Worm (Caenorhabditis elegans): ENCODE data around the gene hst-6.

hst-6 gene

ce11 chrX:5249603-5250002 is 25.8 kb upstream of the hst-6 start, which contains the start of gene Y34B4A.10:
TSS of gene Y34B4A.10 (plus strand) at chrX:5249903.
- peak in 1 of 2 experiments; percentile 6 for TF ChIP-seq unc-62 (GFP tag; optimal IDR thresholded peaks at IDR 0.05 in 1 of 2)
- no peak for TF ChIP-seq unc-62 (tag; optimal IDR thresholded peaks at IDR 0.05)
- no peak for TF ChIP-seq dve-1 (tag; optimal IDR thresholded peaks at IDR 0.05; ENCODE audit: insufficient read depth)

DNA sequence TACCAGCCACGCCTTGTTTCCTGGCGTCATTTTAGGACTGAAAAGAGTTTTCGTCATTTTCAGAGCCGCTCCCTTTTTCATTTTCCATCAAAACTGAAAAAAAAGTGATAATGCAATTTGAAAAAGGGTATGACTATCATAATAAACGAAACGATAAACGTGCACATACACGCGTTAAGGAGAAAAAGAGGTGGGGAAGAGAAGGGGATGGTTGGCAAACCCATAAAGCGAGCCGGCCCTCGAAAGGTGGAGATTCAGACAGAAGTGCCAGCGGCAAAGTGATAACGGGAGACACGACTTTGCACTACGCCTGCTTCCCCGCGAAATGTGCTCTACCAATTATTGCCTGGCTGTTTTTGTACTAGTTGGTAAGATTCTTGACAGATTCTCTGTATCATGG is 22.6 kb upstream of the hst-6 start, which contains the start of gene nspg-14:
nspg-14 (plus strand) TSS at position 250 of the 400 bp plus-strand sequence.
- TF ChIP-seq mes-2 (tag; optimal IDR thresholded peaks at IDR 0.05; ENCODE audit: poor library complexity, severe bottlenecking) (peak; percentile 41), spr-1 (tag; optimal IDR thresholded peaks at IDR 0.05) (peak; percentile 31), mdl-1 (tag; optimal IDR thresholded peaks at IDR 0.05) (peak in 1 of 2 experiments; percentile 21), ces-1 (GFP tag; optimal IDR thresholded peaks at IDR 0.05) (no peak), daf-16 (GFP tag; optimal IDR thresholded peaks at IDR 0.05) (no peak), daf-16 (tag; optimal IDR thresholded peaks at IDR 0.05) (peak; percentile 69), nhr-10 (tag; optimal IDR thresholded peaks at IDR 0.05) (no peak), hlh-30 (tag; optimal IDR thresholded peaks at IDR 0.05; ENCODE audit: insufficient read depth) (peak; percentile 2), lin-1 (GFP tag; IDR thresholded peaks at IDR 0.05) (peak; percentile 69; the same call in 1 of the 2 replicates), madf-9 (GFP tag; conservative IDR thresholded peaks at IDR 0.05) (no peak), nhr-28 (tag; optimal IDR thresholded peaks at IDR 0.05) (peak; percentile 73), mep-1 (tag; optimal IDR thresholded peaks at IDR 0.05) (peak; percentile 20), nhr-11 (tag; optimal IDR thresholded peaks at IDR 0.05) (no peak), hlh-11 (tag; optimal IDR thresholded peaks at IDR 0.05) (peak; percentile 75), pqm-1 (tag; optimal IDR thresholded peaks at IDR 0.05) (peak; percentile 83), tra-1 (GFP tag; IDR thresholded peaks at IDR 0.05) (0 out of 2 replicates have a peak, but pooled peaks have one; percentile 12), dve-1 (tag; optimal IDR thresholded peaks at IDR 0.05; ENCODE audit: insufficient read depth) (peak; percentile 33), nhr-42 (GFP tag; IDR thresholded peaks at IDR 0.05) (no peak), dmd-6 (GFP tag; IDR thresholded peaks at IDR 0.05) (peak; percentile 74), mxl-3 (GFP tag; optimal IDR thresholded peaks at IDR 0.05) (peak; percentile 36), php-3 (GFP tag; IDR thresholded peaks at IDR 0.05) (peak; percentile 69)

DNA sequence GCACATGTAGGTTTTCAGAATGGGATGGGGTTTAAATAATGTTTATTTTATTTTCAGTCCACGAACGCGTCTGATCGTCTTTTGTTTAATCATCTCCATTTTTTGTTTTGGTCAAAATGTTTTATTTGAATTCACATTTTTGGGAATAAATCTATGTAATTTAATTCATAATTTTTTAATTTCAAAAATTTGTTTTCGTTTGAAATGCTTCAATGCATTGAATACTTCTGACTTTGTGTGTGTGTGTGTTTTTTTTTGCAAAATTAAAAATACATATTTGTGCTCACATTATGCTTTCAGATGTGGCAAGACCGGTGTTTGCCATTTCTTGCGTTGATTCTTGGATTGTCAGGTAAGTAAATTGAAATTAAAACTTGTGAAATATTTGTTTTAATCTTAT is 20.5 kb upstream of the hst-6 start, which contains the start of gene nspg-13:
nspg-13 (plus strand) TSS at position 301 of the 400 bp plus-strand sequence.
- no peak for TF ChIP-seq gei-8 (GFP tag; optimal IDR thresholded peaks at IDR 0.05)
- TF ChIP-seq hmg-1.1 (GFP tag; IDR thresholded peaks at IDR 0.05) = no peak
- TF ChIP-seq ama-1 (optimal IDR thresholded peaks at IDR 0.05) = no peak
- no peak for TF ChIP-seq hlh-30 (tag; optimal IDR thresholded peaks at IDR 0.05; ENCODE audit: insufficient read depth)
- no peak for TF ChIP-seq mdl-1 (tag; optimal IDR thresholded peaks at IDR 0.05)
- no peak for TF ChIP-seq attf-4 (tag; optimal IDR thresholded peaks at IDR 0.05)
- TF ChIP-seq pha-4 (GFP tag; IDR thresholded peaks at IDR 0.05) = no peak
- no peak for TF ChIP-seq pha-4 (tag; optimal IDR thresholded peaks at IDR 0.05)
- TF ChIP-seq nhr-111 (GFP tag; optimal IDR thresholded peaks at IDR 0.05) = no peak
- TF ChIP-seq ceh-32 (tag; optimal IDR thresholded peaks at IDR 0.05; ENCODE audit: poor library complexity) = no peak
- TF ChIP-seq lin-13 (GFP tag; optimal IDR thresholded peaks at IDR 0.05) = no peak
- no peak for TF ChIP-seq dve-1 (tag; optimal IDR thresholded peaks at IDR 0.05; ENCODE audit: insufficient read depth)
- TF ChIP-seq jun-1 (tag; optimal IDR thresholded peaks at IDR 0.05) = no peak
- TF ChIP-seq sdz-12 (GFP tag; optimal IDR thresholded peaks at IDR 0.05) = no peak
- no peak for TF ChIP-seq ctbp-1 (GFP tag; IDR thresholded peaks at IDR 0.05)

DNA sequence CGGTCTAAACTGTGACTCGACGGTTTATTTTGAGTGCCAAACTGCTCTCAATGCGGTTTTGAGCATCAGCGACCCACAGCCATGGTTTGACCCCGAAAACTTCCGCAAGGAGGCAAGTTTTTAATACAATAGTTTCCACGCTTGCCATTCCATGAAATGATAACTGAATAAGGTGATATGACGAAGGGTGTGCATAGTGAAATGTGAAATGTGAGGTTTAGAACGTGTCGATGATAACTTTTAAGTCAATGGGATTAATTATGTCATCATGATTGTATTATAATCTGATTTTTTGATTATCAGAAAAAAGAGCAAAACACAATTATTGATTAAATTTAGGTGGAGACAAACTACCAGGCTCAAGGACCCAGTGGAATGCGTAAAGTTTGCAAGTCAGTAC is 20.0 kb upstream of the hst-6 start:
- TF ChIP-seq pqm-1 (tag; optimal IDR thresholded peaks at IDR 0.05) (no peak), dmd-6 (GFP tag; IDR thresholded peaks at IDR 0.05) (peak; percentile 33; the same call in 1 of the 2 replicates), nhr-77 (tag; optimal IDR thresholded peaks at IDR 0.05) (no peak), nhr-25 (tag; optimal IDR thresholded peaks at IDR 0.05; ENCODE audit: borderline replicate concordance, insufficient read depth) (no peak), daf-8 (GFP tag; IDR thresholded peaks at IDR 0.05) (no peak), lin-38 (GFP tag; IDR thresholded peaks at IDR 0.05) (no peak), hlh-11 (tag; optimal IDR thresholded peaks at IDR 0.05) (peak; percentile 16), dve-1 (tag; optimal IDR thresholded peaks at IDR 0.05; ENCODE audit: insufficient read depth) (peak; percentile 5), lin-13 (GFP tag; optimal IDR thresholded peaks at IDR 0.05) (no peak)

Data from whole organism, L4 larva.